Worm (Caenorhabditis elegans): ENCODE data around the gene chl-1.

ce11 chrIII:10421680-10422079 lies 16.6 kb upstream of the chl-1 start:
- no peak for TF ChIP-seq jun-1 (tag; optimal IDR thresholded peaks at IDR 0.05)
- no peak for TF ChIP-seq nhr-76 (tag; optimal IDR thresholded peaks at IDR 0.05)
- no peak for TF ChIP-seq egl-5 (tag; optimal IDR thresholded peaks at IDR 0.05)
- no peak for TF ChIP-seq nfya-1 (tag; optimal IDR thresholded peaks at IDR 0.05; ENCODE audit: insufficient read depth)

All from whole organism, L3 larva.